Fruit fly (Drosophila melanogaster) whole organism, wandering third instar larva: ENCODE data around the gene Usp5.
A peak's percentile ranks its signal among the peaks of the same experiment; 100 is the strongest.

Source experiments
- Abd-B ChIP-seq: fragments of >200 bp; optimal IDR thresholded peaks from 2 replicates; lab custom pipeline; 2017; ENCODE audit warnings: missing biosample characterization, missing genetic modification characterization
- CG32264 ChIP-seq: fragments of 200-800 bp; sonication (Bioruptor generic); optimal IDR thresholded peaks from 2 replicates; lab custom pipeline; 2016; ENCODE audit warnings: missing biosample characterization, missing genetic modification characterization
- CG9705 ChIP-seq: fragments of 200-800 bp; sonication (Bioruptor generic); optimal IDR thresholded peaks from 2 replicates; lab custom pipeline; 2018; ENCODE audit warnings: missing biosample characterization, mild to moderate bottlenecking, missing genetic modification characterization
- CrebA ChIP-seq: fragments of 200-800 bp; sonication (Bioruptor generic); optimal IDR thresholded peaks from 2 replicates; lab custom pipeline; 2016; ENCODE audit warnings: missing biosample characterization, mild to moderate bottlenecking, missing genetic modification characterization, borderline replicate concordance
- Dfd ChIP-seq: fragments of >200 bp; optimal IDR thresholded peaks from 2 replicates; lab custom pipeline; 2017; ENCODE audit warnings: missing biosample characterization, missing genetic modification characterization
- Dif ChIP-seq: fragments of 200-275, 200-300 bp; sonication (Bioruptor generic); optimal IDR thresholded peaks from 2 replicates; lab custom pipeline; 2018; ENCODE audit warnings: missing biosample characterization, missing genetic modification characterization; ENCODE audit not compliant: partially characterized antibody
- GATAd ChIP-seq: sonication (Bioruptor generic); optimal IDR thresholded peaks from 2 replicates; lab custom pipeline; 2016; ENCODE audit warnings: missing biosample characterization, missing genetic modification characterization
- HLH106 ChIP-seq: fragments of 200-800 bp; optimal IDR thresholded peaks from 3 replicates; lab custom pipeline; 2019; ENCODE audit warnings: missing biosample characterization, mild to moderate bottlenecking, missing genetic modification characterization, moderate library complexity
- Hnf4 ChIP-seq: fragments of 200-800 bp; sonication (Bioruptor generic); optimal IDR thresholded peaks from 2 replicates; lab custom pipeline; 2016; ENCODE audit warnings: missing biosample characterization, mild to moderate bottlenecking, missing genetic modification characterization
- Hr78 ChIP-seq: fragments of >200 bp; optimal IDR thresholded peaks from 2 replicates; lab custom pipeline; 2017; ENCODE audit warnings: missing biosample characterization, missing genetic modification characterization
- Hr83 ChIP-seq: fragments of 200-300 bp; sonication (Bioruptor generic); optimal IDR thresholded peaks from 2 replicates; lab custom pipeline; 2016; ENCODE audit warnings: missing biosample characterization, mild to moderate bottlenecking, missing genetic modification characterization, moderate library complexity; ENCODE audit not compliant: poor library complexity, severe bottlenecking
- Jra ChIP-seq: sonication (Bioruptor generic); optimal IDR thresholded peaks from 2 replicates; lab custom pipeline; 2016; ENCODE audit warnings: missing biosample characterization, missing genetic modification characterization
- Mio ChIP-seq: sonication (Bioruptor generic); optimal IDR thresholded peaks from 2 replicates; lab custom pipeline; 2016; ENCODE audit warnings: missing biosample characterization, missing genetic modification characterization
- Myc ChIP-seq: fragments of >200 bp; optimal IDR thresholded peaks from 2 replicates; lab custom pipeline; 2017
- N ChIP-seq: fragments of >200 bp; optimal IDR thresholded peaks from 2 replicates; lab custom pipeline; 2018; ENCODE audit warnings: missing biosample characterization, missing external identifiers, missing genetic modification characterization
- OdsH ChIP-seq: fragments of 200-800 bp; sonication (Bioruptor generic); optimal IDR thresholded peaks from 2 replicates; lab custom pipeline; 2016; ENCODE audit warnings: missing biosample characterization, mild to moderate bottlenecking, missing genetic modification characterization
- Rel ChIP-seq, 2 experiments: fragments of 200-800 bp; sonication (Bioruptor generic) in 1 of 2; optimal IDR thresholded peaks; 2 replicates in 1 of 2; 3 replicates in 1 of 2; lab custom pipeline; 2016 to 2019; ENCODE audit warnings: mild to moderate bottlenecking in 2 of 2, missing biosample characterization in 2 of 2, missing genetic modification characterization in 2 of 2, moderate library complexity in 1 of 2
- Sp1 ChIP-seq: fragments of 200-800 bp; sonication (Bioruptor generic); optimal IDR thresholded peaks from 3 replicates; lab custom pipeline; 2019; ENCODE audit warnings: missing biosample characterization, mild to moderate bottlenecking, missing genetic modification characterization, moderate library complexity
- Vsx2 ChIP-seq: fragments of 200-300, 225-300 bp; sonication (Bioruptor generic); optimal IDR thresholded peaks from 2 replicates; lab custom pipeline; 2018; ENCODE audit warnings: missing biosample characterization, missing genetic modification characterization; ENCODE audit not compliant: partially characterized antibody
- br ChIP-seq: fragments of 200-800 bp; sonication (Bioruptor generic); optimal IDR thresholded peaks from 2 replicates; lab custom pipeline; 2016; ENCODE audit warnings: missing biosample characterization, missing genetic modification characterization
- brk ChIP-seq: fragments of 200-800 bp; sonication (Bioruptor generic); optimal IDR thresholded peaks from 2 replicates; lab custom pipeline; 2016; ENCODE audit warnings: missing biosample characterization, mild to moderate bottlenecking, missing genetic modification characterization
- dl ChIP-seq, 2 experiments: fragments of 175-275, 200-275 bp in 1 of 2; fragments of 200-275 bp in 1 of 2; sonication (Bioruptor generic); optimal IDR thresholded peaks; lab custom pipeline; 2018; ENCODE audit warnings: mild to moderate bottlenecking in 2 of 2, missing biosample characterization in 2 of 2, missing genetic modification characterization in 2 of 2, moderate library complexity in 2 of 2; ENCODE audit not compliant: partially characterized antibody in 2 of 2, insufficient read depth in 1 of 2
- dmrt93B ChIP-seq: fragments of 200-800 bp; sonication (Bioruptor generic); optimal IDR thresholded peaks from 2 replicates; lab custom pipeline; 2018; ENCODE audit warnings: missing biosample characterization, mild to moderate bottlenecking, missing genetic modification characterization
- dsf ChIP-seq: sonication (Bioruptor generic); optimal IDR thresholded peaks from 2 replicates; lab custom pipeline; 2016; ENCODE audit warnings: missing biosample characterization, missing genetic modification characterization, borderline replicate concordance
- ey ChIP-seq: fragments of 200-800 bp; sonication (Bioruptor generic); optimal IDR thresholded peaks from 2 replicates; lab custom pipeline; 2016; ENCODE audit warnings: missing biosample characterization, missing genetic modification characterization
- foxo ChIP-seq, 2 experiments: fragments of 200-800 bp; sonication (Bioruptor generic); optimal IDR thresholded peaks; 2 replicates in 1 of 2; 3 replicates in 1 of 2; lab custom pipeline; 2016 to 2017; ENCODE audit warnings: missing biosample characterization in 2 of 2, missing genetic modification characterization in 2 of 2
- fru ChIP-seq: fragments of 200-800 bp; sonication (Bioruptor generic); optimal IDR thresholded peaks from 3 replicates; lab custom pipeline; 2016; ENCODE audit warnings: missing biosample characterization, mild to moderate bottlenecking, missing genetic modification characterization
- h ChIP-seq: fragments of 200-800 bp; sonication (Bioruptor generic); optimal IDR thresholded peaks from 3 replicates; lab custom pipeline; 2016; ENCODE audit warnings: missing biosample characterization, mild to moderate bottlenecking, missing genetic modification characterization
- jim ChIP-seq: fragments of 175-275, 200-325 bp; sonication (Bioruptor generic); optimal IDR thresholded peaks from 2 replicates; lab custom pipeline; 2016; ENCODE audit warnings: missing biosample characterization, mild to moderate bottlenecking, missing genetic modification characterization
- lola ChIP-seq: fragments of >200 bp; optimal IDR thresholded peaks from 2 replicates; lab custom pipeline; 2017; ENCODE audit warnings: missing biosample characterization, missing genetic modification characterization
- pan ChIP-seq: fragments of >200 bp; optimal IDR thresholded peaks from 2 replicates; lab custom pipeline; 2017
- psq ChIP-seq: fragments of 200-800 bp; sonication (Bioruptor generic); optimal IDR thresholded peaks from 3 replicates; lab custom pipeline; 2017; ENCODE audit warnings: missing biosample characterization, mild to moderate bottlenecking, missing genetic modification characterization, moderate library complexity
- rgr ChIP-seq: fragments of 200-800 bp; sonication (Bioruptor generic); optimal IDR thresholded peaks from 3 replicates; lab custom pipeline; 2016; ENCODE audit warnings: missing biosample characterization, mild to moderate bottlenecking, missing genetic modification characterization
- sage ChIP-seq: fragments of 200-800 bp; sonication (Bioruptor generic); optimal IDR thresholded peaks from 2 replicates; lab custom pipeline; 2016; ENCODE audit warnings: missing biosample characterization, mild to moderate bottlenecking, missing genetic modification characterization
- sv ChIP-seq: fragments of 200-800 bp; sonication (Bioruptor generic); optimal IDR thresholded peaks from 3 replicates; lab custom pipeline; 2016; ENCODE audit warnings: missing biosample characterization, missing genetic modification characterization
- tai ChIP-seq: sonication (Bioruptor generic); optimal IDR thresholded peaks from 2 replicates; lab custom pipeline; 2016; ENCODE audit warnings: missing biosample characterization, missing genetic modification characterization
- usp ChIP-seq: fragments of >200 bp; optimal IDR thresholded peaks from 2 replicates; lab custom pipeline; 2017; ENCODE audit warnings: missing biosample characterization, missing genetic modification characterization
- woc ChIP-seq: sonication (Bioruptor generic); optimal IDR thresholded peaks from 2 replicates; lab custom pipeline; 2016; ENCODE audit warnings: missing biosample characterization, mild to moderate bottlenecking, missing genetic modification characterization

Gene Usp5

dm6 chr3L:3179474-3179873 is 31.3 kb upstream of the Usp5 start:
- no peak for TF ChIP-seq Myc
- TF ChIP-seq rgr (GFP tag; lab: Kevin White, UChicago), result peak; percentile 89
- no peak for TF ChIP-seq Hnf4 (GFP tag; lab: Kevin White, UChicago)
- no peak for TF ChIP-seq pan (lab: Kevin White, UChicago)
- TF ChIP-seq ey (GFP tag; lab: Kevin White, UChicago), result peak; percentile 84
- no peak for TF ChIP-seq CrebA (GFP tag; lab: Kevin White, UChicago)
- TF ChIP-seq h (GFP tag; lab: Kevin White, UChicago), result peak; percentile 94
- TF ChIP-seq woc, result peak; percentile 83
- TF ChIP-seq jim (GFP tag; lab: Kevin White, UChicago), result no peak
- TF ChIP-seq Dif (GFP tag; lab: Kevin White, UChicago), result no peak
- no peak for TF ChIP-seq Vsx2
- TF ChIP-seq foxo (GFP tag; optimal IDR thresholded peaks at IDR 0.05; lab: Kevin White, UChicago), result peak; percentile 73 to 91
- no peak for TF ChIP-seq Mio
- TF ChIP-seq fru, result peak; percentile 93
- TF ChIP-seq dsf (GFP tag; lab: Kevin White, UChicago), result no peak
- TF ChIP-seq usp, result no peak
- peak; percentile 10 for TF ChIP-seq Hr83 (GFP tag; lab: Kevin White, UChicago)
- no peak for TF ChIP-seq Abd-B (GFP tag; lab: Kevin White, UChicago)
- TF ChIP-seq N (GFP tag; lab: Kevin White, UChicago), result no peak
- peak; percentile 90 for TF ChIP-seq br (GFP tag; lab: Kevin White, UChicago)
- no peak for TF ChIP-seq Dfd (GFP tag; lab: Kevin White, UChicago)
- peak; percentile 73 for TF ChIP-seq dmrt93B (GFP tag; lab: Kevin White, UChicago)
- TF ChIP-seq sage (GFP tag; lab: Kevin White, UChicago), result no peak
- no peak for TF ChIP-seq Jra (GFP tag; lab: Kevin White, UChicago)
- TF ChIP-seq Sp1 (GFP tag; lab: Kevin White, UChicago), result peak; percentile 83
- TF ChIP-seq psq (GFP tag; lab: Kevin White, UChicago), result peak; percentile 75
- TF ChIP-seq HLH106 (tag; lab: Kevin White, UChicago), result peak; percentile 85
- TF ChIP-seq lola (GFP tag; lab: Kevin White, UChicago), result no peak
- TF ChIP-seq tai, result no peak
- peak; percentile 89 for TF ChIP-seq CG32264 (GFP tag; lab: Kevin White, UChicago)
- peak; percentile 64 for TF ChIP-seq Rel (GFP tag; optimal IDR thresholded peaks at IDR 0.05; lab: Kevin White, UChicago)
- no peak for TF ChIP-seq Rel (tag; optimal IDR thresholded peaks at IDR 0.05; lab: Kevin White, UChicago)
- no peak for TF ChIP-seq GATAd (GFP tag; lab: Kevin White, UChicago)
- no peak for TF ChIP-seq dl (GFP tag; optimal IDR thresholded peaks at IDR 0.05; lab: Kevin White, UChicago; ENCODE audit: insufficient read depth in 1 of 2, partially characterized antibody in 2 of 2)
- TF ChIP-seq brk, result no peak
- TF ChIP-seq CG9705 (GFP tag; lab: Kevin White, UChicago), result peak; percentile 48
- peak; percentile 87 for TF ChIP-seq OdsH
- TF ChIP-seq sv (GFP tag; lab: Kevin White, UChicago), result peak; percentile 83
- TF ChIP-seq Hr78, result no peak

- TF ChIP-seq Dfd (GFP tag; lab: Kevin White, UChicago) (no peak), Dif (GFP tag; lab: Kevin White, UChicago) (no peak), fru (peak; percentile 70), CG32264 (GFP tag; lab: Kevin White, UChicago) (no peak), N (GFP tag; lab: Kevin White, UChicago) (no peak), CrebA (GFP tag; lab: Kevin White, UChicago) (no peak), jim (GFP tag; lab: Kevin White, UChicago) (no peak), h (GFP tag; lab: Kevin White, UChicago) (no peak), br (GFP tag; lab: Kevin White, UChicago) (peak; percentile 73), lola (GFP tag; lab: Kevin White, UChicago) (no peak), sage (GFP tag; lab: Kevin White, UChicago) (no peak), Vsx2 (no peak), brk (no peak), rgr (GFP tag; lab: Kevin White, UChicago) (no peak), Hnf4 (GFP tag; lab: Kevin White, UChicago) (no peak), dsf (GFP tag; lab: Kevin White, UChicago) (no peak), woc (peak; percentile 89), Abd-B (GFP tag; lab: Kevin White, UChicago) (no peak), OdsH (peak; percentile 55), Myc (peak; percentile 94), CG9705 (GFP tag; lab: Kevin White, UChicago) (no peak), sv (GFP tag; lab: Kevin White, UChicago) (peak; percentile 67), Jra (GFP tag; lab: Kevin White, UChicago) (no peak), Sp1 (GFP tag; lab: Kevin White, UChicago) (no peak), pan (lab: Kevin White, UChicago) (no peak), usp (no peak), GATAd (GFP tag; lab: Kevin White, UChicago) (peak; percentile 12), Rel (GFP tag; optimal IDR thresholded peaks at IDR 0.05; lab: Kevin White, UChicago) (no peak), Rel (tag; optimal IDR thresholded peaks at IDR 0.05; lab: Kevin White, UChicago) (no peak), Mio (no peak), foxo (GFP tag; optimal IDR thresholded peaks at IDR 0.05; lab: Kevin White, UChicago) (peak in 1 of 2 experiments; percentile 82), Hr83 (GFP tag; lab: Kevin White, UChicago) (peak; percentile 57), Hr78 (no peak), HLH106 (tag; lab: Kevin White, UChicago) (peak; percentile 65), dmrt93B (GFP tag; lab: Kevin White, UChicago) (peak; percentile 19), psq (GFP tag; lab: Kevin White, UChicago) (no peak), ey (GFP tag; lab: Kevin White, UChicago) (peak; percentile 69), dl (GFP tag; optimal IDR thresholded peaks at IDR 0.05; lab: Kevin White, UChicago; ENCODE audit: insufficient read depth in 1 of 2, partially characterized antibody in 2 of 2) (no peak), tai (no peak)
These were observed 30.5 kb upstream of the Usp5 start, which contains the start of the genes MnM and Girdin for dm6 chr3L:3178530-3179096. Gene MnM, minus strand, starts transcription at chr3L:3178580. Gene Girdin, plus strand, starts transcription at chr3L:3178930.
